Fruit fly (Drosophila melanogaster) whole organism, pupa: Measurements from ENCODE around the gene xit.

ENCODE experiments used
- CG15710 ChIP-seq: fragments of 200-800 bp; sonication (Bioruptor generic); optimal IDR thresholded peaks from 2 replicates; lab custom pipeline; 2018; ENCODE audit warnings: missing biosample characterization, mild to moderate bottlenecking, missing genetic modification characterization, moderate library complexity
- CG8159 ChIP-seq: fragments of 200-800 bp; sonication (Bioruptor generic); optimal IDR thresholded peaks from 3 replicates; lab custom pipeline; 2018; ENCODE audit warnings: missing biosample characterization, mild to moderate bottlenecking, missing genetic modification characterization, moderate library complexity
- CG9948 ChIP-seq: fragments of 200-800 bp; sonication (Bioruptor generic); optimal IDR thresholded peaks from 2 replicates; lab custom pipeline; 2018; ENCODE audit warnings: missing biosample characterization, mild to moderate bottlenecking, missing genetic modification characterization, moderate library complexity
- EcR ChIP-seq: fragments of 200-800 bp; sonication (Bioruptor generic); optimal IDR thresholded peaks from 3 replicates; lab custom pipeline; 2019; ENCODE audit warnings: missing biosample characterization, missing genetic modification characterization, mild to moderate bottlenecking, moderate library complexity, missing genetic modification reagents
- Pif1B ChIP-seq: fragments of 200-800 bp; sonication (Bioruptor generic); optimal IDR thresholded peaks from 3 replicates; lab custom pipeline; 2016; ENCODE audit warnings: missing biosample characterization, missing genetic modification characterization
- Snoo ChIP-seq: fragments of 200-800 bp; sonication (Bioruptor generic); optimal IDR thresholded peaks from 3 replicates; lab custom pipeline; 2017; ENCODE audit warnings: missing biosample characterization, mild to moderate bottlenecking, missing genetic modification characterization, inconsistent platforms
- fd96Ca ChIP-seq: fragments of 200-800 bp; sonication (Bioruptor generic); IDR thresholded peaks from 3 replicates; pipeline ENCODE4 v1.3.6; 2022; ENCODE audit warnings: missing biosample characterization, missing genetic modification characterization

- TF ChIP-seq Pif1B (GFP tag; lab: Kevin White, UChicago) (no peak), CG15710 (tag; lab: Kevin White, UChicago) (no peak), fd96Ca (GFP tag; lab: Robert Waterston, UW) (peak; percentile 31; the same call in 2 of the 3 replicates), CG8159 (tag; lab: Kevin White, UChicago) (no peak), CG9948 (tag; lab: Kevin White, UChicago) (no peak), Snoo (no peak), EcR (no peak)
Measured at dm6 chrX:6792891-6793290, 27.9 kb upstream of the xit start.
